Worm (Caenorhabditis elegans) whole organism, early embryonic: ENCODE results near the gene hst-2.

Source experiments
- B0310.2 ChIP-seq: sonication (generic microtip); optimal IDR thresholded peaks from 2 replicates; lab custom pipeline; 2016; ENCODE audit warnings: mild to moderate bottlenecking, missing genetic modification characterization, missing compliant biosample characterization
- F13C5.2 ChIP-seq: sonication (generic microtip); optimal IDR thresholded peaks from 2 replicates; lab custom pipeline; 2017; ENCODE audit warnings: mild to moderate bottlenecking, missing genetic modification characterization, inconsistent platforms, missing compliant biosample characterization
- aly-1 ChIP-seq: sonication (generic microtip); optimal IDR thresholded peaks from 2 replicates; lab custom pipeline; 2016; ENCODE audit warnings: missing genetic modification characterization, missing compliant biosample characterization
- ama-1 ChIP-seq: fragments of 150-350 bp; optimal IDR thresholded peaks from 2 replicates; lab custom pipeline; 2014
- ceh-13 ChIP-seq: fragments of 200-800 bp; sonication (Bioruptor generic); optimal IDR thresholded peaks from 2 replicates; lab custom pipeline; 2018; ENCODE audit warnings: mild to moderate bottlenecking, missing genetic modification characterization, missing compliant biosample characterization
- ceh-36 ChIP-seq: sonication (generic microtip); optimal IDR thresholded peaks from 2 replicates; lab custom pipeline; 2016; ENCODE audit warnings: missing genetic modification characterization, inconsistent platforms, missing compliant biosample characterization
- ets-7 ChIP-seq: sonication (generic microtip); optimal IDR thresholded peaks from 2 replicates; lab custom pipeline; 2016; ENCODE audit warnings: missing genotype, missing genetic modification characterization, missing compliant biosample characterization
- flt-1 ChIP-seq: fragments of 200-800 bp; sonication (Bioruptor generic); IDR thresholded peaks from 2 replicates; pipeline ENCODE4 v1.3.6; 2022; ENCODE audit warnings: missing genetic modification characterization, missing compliant biosample characterization
- hmbx-1 ChIP-seq: sonication (generic microtip); optimal IDR thresholded peaks from 2 replicates; lab custom pipeline; 2016; ENCODE audit warnings: mild to moderate bottlenecking, missing genetic modification characterization, missing compliant biosample characterization
- hmg-4 ChIP-seq: fragments of 200-800 bp; sonication (Bioruptor generic); optimal IDR thresholded peaks from 2 replicates; lab custom pipeline; 2018; ENCODE audit warnings: mild to moderate bottlenecking, missing genetic modification characterization, missing compliant biosample characterization
- hnd-1 ChIP-seq: sonication (generic microtip); optimal IDR thresholded peaks from 2 replicates; lab custom pipeline; 2016; ENCODE audit warnings: missing genetic modification characterization, missing compliant biosample characterization
- pes-1 ChIP-seq: fragments of 200-800 bp; sonication (Bioruptor generic); IDR thresholded peaks from 2 replicates; pipeline ENCODE4 v1.3.6; 2022; ENCODE audit warnings: missing genetic modification reagents, missing genetic modification characterization, missing compliant biosample characterization
- scrt-1 ChIP-seq: fragments of 200-800 bp; sonication (Bioruptor generic); IDR thresholded peaks from 2 replicates; pipeline ENCODE4 v1.3.6; 2022; ENCODE audit warnings: missing genetic modification characterization, missing compliant biosample characterization
- sea-1 ChIP-seq: fragments of 200-800 bp; sonication (Bioruptor generic); conservative IDR thresholded peaks from 2 replicates; pipeline ENCODE4 v1.3.6; 2022; ENCODE audit warnings: missing genetic modification characterization, missing compliant biosample characterization
- tbx-11 ChIP-seq: fragments of 200-800 bp; sonication (Bioruptor generic); IDR thresholded peaks from 2 replicates; pipeline ENCODE4 v1.3.6; 2022; ENCODE audit warnings: missing genetic modification characterization, missing compliant biosample characterization
- tbx-37 ChIP-seq: fragments of 200-800 bp; sonication (Bioruptor generic); conservative IDR thresholded peaks from 2 replicates; pipeline ENCODE4 v1.3.6; 2022; ENCODE audit warnings: missing genetic modification reagents, missing genetic modification characterization, missing compliant biosample characterization
- tra-4 ChIP-seq: sonication (generic microtip); optimal IDR thresholded peaks from 2 replicates; lab custom pipeline; 2017; ENCODE audit warnings: missing genetic modification characterization, missing compliant biosample characterization

hst-2 gene

DNA sequence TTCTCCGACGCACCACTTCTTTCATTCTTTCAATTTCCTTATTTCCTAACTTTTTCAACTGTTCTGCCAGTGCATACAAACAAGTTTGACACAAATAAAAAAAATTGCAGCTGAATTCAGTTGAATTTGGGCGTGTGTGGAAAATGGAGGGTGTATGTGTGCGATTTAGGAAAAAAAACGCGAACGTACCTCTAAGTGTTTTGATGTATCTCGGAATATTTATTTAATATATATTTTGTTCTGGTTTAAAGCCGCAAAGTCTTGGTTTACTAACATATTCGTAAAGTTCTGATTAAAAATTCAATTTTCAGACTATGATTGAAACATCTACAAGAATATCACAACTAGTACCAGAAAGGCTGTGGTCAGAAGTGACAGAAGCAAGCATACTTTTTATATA, 21.5 kb downstream of the hst-2 start, which contains the start of gene gnrr-7:
gnrr-7 (plus strand) TSS at position 301 of the 400 bp plus-strand sequence.
- TF ChIP-seq ama-1 (lab: Kevin White, UChicago) (no peak), B0310.2 (tag; lab: Kevin White, UChicago) (no peak), ets-7 (tag; lab: Kevin White, UChicago) (no peak), hmbx-1 (tag; lab: Kevin White, UChicago) (no peak), aly-1 (tag; lab: Kevin White, UChicago) (no peak), tbx-37 (no peak), F13C5.2 (tag; lab: Kevin White, UChicago) (no peak), ceh-13 (GFP tag; lab: Kevin White, UChicago) (no peak), scrt-1 (GFP tag; lab: Robert Waterston, UW) (no peak), tbx-11 (GFP tag; lab: Robert Waterston, UW) (no peak), pes-1 (GFP tag; lab: Robert Waterston, UW) (no peak), hnd-1 (tag; lab: Kevin White, UChicago) (no peak), flt-1 (GFP tag; lab: Robert Waterston, UW) (no peak), tra-4 (tag; lab: Kevin White, UChicago) (no peak), hmg-4 (GFP tag; lab: Kevin White, UChicago) (no peak)

DNA sequence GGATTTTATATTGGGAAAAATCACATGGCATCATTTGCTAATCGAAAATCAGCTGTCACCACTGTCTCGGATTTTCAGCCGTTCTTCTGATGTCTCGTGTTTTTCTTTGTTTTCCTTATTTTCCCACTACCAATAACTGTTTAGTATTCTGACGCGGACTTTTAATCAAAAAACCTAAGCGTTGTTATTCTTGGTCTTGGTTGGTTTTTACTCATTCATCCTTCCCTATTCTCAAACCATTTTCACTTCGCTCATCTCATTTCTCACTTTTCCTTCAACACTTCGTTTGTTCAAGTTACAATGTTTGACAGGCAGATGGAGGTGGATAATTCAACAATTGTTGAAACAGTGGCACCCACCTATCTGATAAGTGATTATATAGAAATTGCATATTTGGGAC, 28.4 kb downstream of the hst-2 start, which contains the start of gene gnrr-6:
gnrr-6 (plus strand) TSS at position 301 of the 400 bp plus-strand sequence.
- no peak for TF ChIP-seq hnd-1 (tag; lab: Kevin White, UChicago)
- TF ChIP-seq tbx-11 (GFP tag; lab: Robert Waterston, UW), result no peak
- TF ChIP-seq tra-4 (tag; lab: Kevin White, UChicago), result no peak
- TF ChIP-seq ets-7 (tag; lab: Kevin White, UChicago), result no peak
- TF ChIP-seq ceh-36 (tag; lab: Kevin White, UChicago), result no peak
- no peak for TF ChIP-seq tbx-37
- no peak for TF ChIP-seq aly-1 (tag; lab: Kevin White, UChicago)

DNA sequence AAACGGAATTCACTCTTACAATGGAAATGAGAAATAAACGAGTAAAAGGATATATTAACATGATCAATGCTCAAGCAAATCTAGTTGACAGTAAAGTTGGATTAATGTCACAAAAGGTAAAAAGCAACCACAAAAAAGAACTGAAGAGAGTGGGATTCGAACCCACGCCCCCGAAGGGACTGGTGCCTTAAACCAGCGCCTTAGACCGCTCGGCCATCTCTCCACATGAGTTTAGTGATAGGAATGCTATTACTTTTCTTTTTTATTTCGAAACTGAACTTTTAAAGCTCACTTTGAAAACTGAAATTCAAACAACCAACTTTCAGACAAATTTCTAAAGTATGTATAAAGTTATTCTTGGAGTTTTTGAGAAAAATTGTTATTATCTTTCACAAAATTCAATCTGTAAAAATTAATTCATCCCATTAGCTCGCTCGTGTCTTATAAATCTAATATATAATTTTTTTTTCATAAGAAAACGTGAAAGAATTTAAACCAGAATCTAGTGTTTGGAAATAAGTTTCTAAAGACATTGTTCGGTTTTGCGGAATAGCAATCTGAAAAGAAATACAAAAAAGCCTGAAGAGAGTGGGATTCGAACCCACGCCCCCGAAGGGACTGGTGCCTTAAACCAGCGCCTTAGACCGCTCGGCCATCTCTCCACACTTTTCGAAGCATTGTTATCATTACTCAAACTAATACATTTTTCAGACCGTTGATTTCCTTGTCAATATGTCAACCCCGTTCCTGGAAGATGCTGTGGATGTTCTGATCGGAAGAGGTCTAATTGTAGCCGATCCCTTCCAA, 44.0 kb downstream of the hst-2 start:
- TF ChIP-seq B0310.2 (tag; lab: Kevin White, UChicago) (no peak), pes-1 (GFP tag; lab: Robert Waterston, UW) (no peak), flt-1 (GFP tag; lab: Robert Waterston, UW) (no peak), tbx-11 (GFP tag; lab: Robert Waterston, UW) (no peak), scrt-1 (GFP tag; lab: Robert Waterston, UW) (no peak), tra-4 (tag; lab: Kevin White, UChicago) (no peak), ceh-36 (tag; lab: Kevin White, UChicago) (no peak), tbx-37 (no peak), hmg-4 (GFP tag; lab: Kevin White, UChicago) (no peak), ets-7 (tag; lab: Kevin White, UChicago) (no peak), aly-1 (tag; lab: Kevin White, UChicago) (no peak), ceh-13 (GFP tag; lab: Kevin White, UChicago) (no peak), hmbx-1 (tag; lab: Kevin White, UChicago) (no peak), F13C5.2 (tag; lab: Kevin White, UChicago) (no peak), hnd-1 (tag; lab: Kevin White, UChicago) (no peak)

DNA sequence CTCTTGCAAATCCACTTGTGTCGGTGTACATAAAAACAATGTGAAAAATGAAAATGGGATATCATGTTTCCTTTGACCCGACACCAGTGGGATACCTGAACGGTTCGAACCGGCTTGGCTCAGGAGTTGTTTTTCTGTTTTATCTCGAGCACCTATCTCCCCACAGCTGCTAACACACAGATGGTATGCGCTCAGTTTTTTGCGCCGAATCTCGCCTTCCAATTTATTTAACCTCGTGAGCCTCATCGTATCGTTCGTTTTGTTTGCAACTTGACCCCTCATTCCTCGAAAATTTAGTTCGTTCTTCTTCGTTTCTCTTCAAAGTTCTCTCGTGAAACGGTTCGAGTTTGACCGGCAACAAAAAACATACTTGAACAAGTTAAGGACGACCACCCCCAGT, 46.4 kb downstream of the hst-2 start, which contains the start of gene C05C9.1:
C05C9.1 (plus strand) TSS at position 301 of the 400 bp plus-strand sequence.
- TF ChIP-seq hnd-1 (tag; lab: Kevin White, UChicago) (no peak), F13C5.2 (tag; lab: Kevin White, UChicago) (no peak), hmbx-1 (tag; lab: Kevin White, UChicago) (no peak), B0310.2 (tag; lab: Kevin White, UChicago) (no peak), tbx-37 (no peak), aly-1 (tag; lab: Kevin White, UChicago) (no peak), tra-4 (tag; lab: Kevin White, UChicago) (no peak), ets-7 (tag; lab: Kevin White, UChicago) (no peak), pes-1 (GFP tag; lab: Robert Waterston, UW) (no peak), hmg-4 (GFP tag; lab: Kevin White, UChicago) (no peak), sea-1 (GFP tag; lab: Robert Waterston, UW) (no peak), scrt-1 (GFP tag; lab: Robert Waterston, UW) (no peak), ceh-36 (tag; lab: Kevin White, UChicago) (no peak), tbx-11 (GFP tag; lab: Robert Waterston, UW) (no peak), flt-1 (GFP tag; lab: Robert Waterston, UW) (no peak), ceh-13 (GFP tag; lab: Kevin White, UChicago) (no peak), ama-1 (lab: Kevin White, UChicago) (no peak)
